Worm (Caenorhabditis elegans) whole organism, young adult: ENCODE results near the gene mab-10.

Experiments
- F22D6.2 ChIP-seq: sonication (generic microtip); optimal IDR thresholded peaks from 2 replicates; lab custom pipeline; 2016; ENCODE audit warnings: mild to moderate bottlenecking, missing genetic modification characterization, missing compliant biosample characterization
- F55B11.4 ChIP-seq: sonication (generic microtip); optimal IDR thresholded peaks from 2 replicates; lab custom pipeline; 2016; ENCODE audit warnings: missing compliant biosample characterization, missing genetic modification characterization, borderline replicate concordance; ENCODE audit not compliant: insufficient read depth
- ama-1 ChIP-seq, 3 experiments: fragments of 150-350 bp in 1 of 3; sonication (generic microtip) in 2 of 3; optimal IDR thresholded peaks; 2 replicates each; lab custom pipeline; 2014 to 2018; ENCODE audit warnings: missing biosample characterization in 2 of 3, missing genetic modification characterization in 2 of 3, missing genetic modification reagents in 2 of 3
- aptf-2 ChIP-seq: fragments of 200-800 bp; sonication (Bioruptor generic); conservative IDR thresholded peaks from 2 replicates; pipeline ENCODE4 v1.3.6; 2022; ENCODE audit warnings: missing genetic modification reagents, missing genetic modification characterization, missing compliant biosample characterization
- attf-5 ChIP-seq: fragments of 200-800 bp; sonication (Bioruptor generic); optimal IDR thresholded peaks from 2 replicates; lab custom pipeline; 2018; ENCODE audit warnings: mild to moderate bottlenecking, missing genetic modification characterization, missing compliant biosample characterization
- dox-1 ChIP-seq: fragments of 200-800 bp; sonication (Bioruptor generic); IDR thresholded peaks from 2 replicates; pipeline ENCODE4 v1.3.6; 2022; ENCODE audit warnings: missing genetic modification reagents, missing genetic modification characterization, missing compliant biosample characterization
- dpl-1 ChIP-seq: fragments of 150-350 bp; optimal IDR thresholded peaks from 2 replicates; lab custom pipeline; 2014; ENCODE audit warnings: missing biosample characterization, missing genetic modification reagents, missing genetic modification characterization
- hrde-1 ChIP-seq: sonication (generic microtip); optimal IDR thresholded peaks from 2 replicates; lab custom pipeline; 2016; ENCODE audit warnings: missing genetic modification characterization, mild to moderate bottlenecking, missing compliant biosample characterization, moderate library complexity, missing genotype, missing genetic modification reagents, borderline replicate concordance
- mxl-1 ChIP-seq: sonication (generic microtip); optimal IDR thresholded peaks from 2 replicates; lab custom pipeline; 2016; ENCODE audit warnings: missing genetic modification characterization, missing compliant biosample characterization
- snpc-1.3 ChIP-seq: sonication (generic microtip); optimal IDR thresholded peaks from 2 replicates; lab custom pipeline; 2017; ENCODE audit warnings: missing genetic modification characterization, mild to moderate bottlenecking, missing compliant biosample characterization, antibody characterized with exemption, moderate library complexity, missing genotype, missing genetic modification reagents; ENCODE audit not compliant: insufficient read depth
- tlf-1 ChIP-seq: fragments of 200-800 bp; sonication (Bioruptor generic); optimal IDR thresholded peaks from 2 replicates; lab custom pipeline; 2018; ENCODE audit warnings: mild to moderate bottlenecking, missing genetic modification characterization, missing compliant biosample characterization
- unc-62 ChIP-seq: fragments of 150-350 bp; optimal IDR thresholded peaks from 2 replicates; lab custom pipeline; 2014; ENCODE audit warnings: missing biosample characterization, missing genetic modification reagents, missing genetic modification characterization

ce11 chrII:10481824-10482556, 45.9 kb upstream of the mab-10 start, which contains the start of the genes clec-60 and ZK666.11:
- TF ChIP-seq hrde-1 (tag; lab: Kevin White, UChicago) (no peak), dox-1 (GFP tag; lab: Robert Waterston, UW) (no peak), unc-62 (GFP tag; lab: Kevin White, UChicago) (no peak), snpc-1.3 (no peak), mxl-1 (no peak), dpl-1 (no peak), F55B11.4 (no peak), F22D6.2 (tag; lab: Kevin White, UChicago) (no peak), attf-5 (GFP tag; lab: Kevin White, UChicago) (no peak), tlf-1 (GFP tag; lab: Kevin White, UChicago) (no peak), aptf-2 (GFP tag; lab: Robert Waterston, UW) (no peak), ama-1 (optimal IDR thresholded peaks at IDR 0.05; lab: Kevin White, UChicago) (no peak), ama-1 (GFP tag; optimal IDR thresholded peaks at IDR 0.05; lab: Kevin White, UChicago) (no peak)
